In the genomic region with DNA sequence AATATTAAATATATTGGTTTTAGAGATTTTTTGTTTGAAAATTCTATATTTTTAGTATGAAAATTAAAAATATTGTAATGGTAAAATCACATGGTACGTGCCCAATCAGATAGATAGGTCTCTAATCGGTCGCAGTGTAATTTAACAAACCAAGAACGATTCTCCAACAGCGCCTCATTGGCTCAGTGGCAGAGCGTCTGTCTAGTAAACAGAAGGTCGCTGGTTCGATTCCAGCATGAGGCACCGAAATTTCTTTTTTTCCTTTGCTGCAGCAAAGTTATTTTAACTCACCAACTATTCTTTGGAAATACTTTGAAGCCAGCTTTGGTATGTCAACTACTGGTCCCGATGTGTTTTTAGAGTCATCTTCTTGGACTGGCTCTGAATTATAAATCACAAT, we compare ENCODE assay signal across 5 worm cellular contexts.
TF ChIP-seq lines count a peak whose summit lies in the region.

No protein-coding gene starts in this region.

TF ChIP-seq in whole organism, L1 larva, 84 proteins besides CTCF, POLR2A, EP300 and RAD21 (continues in another document):
- TF ChIP-seq tbx-2 (tag; optimal IDR thresholded peaks at IDR 0.05; lab: Kevin White, UChicago): no peak
- peak; percentile 73 for TF ChIP-seq C16A3.4 (tag; optimal IDR thresholded peaks at IDR 0.05; lab: Kevin White, UChicago)
- TF ChIP-seq swsn-7 (tag; optimal IDR thresholded peaks at IDR 0.05; lab: Kevin White, UChicago): peak; percentile 30
- TF ChIP-seq nhr-20 (tag; optimal IDR thresholded peaks at IDR 0.05; lab: Kevin White, UChicago): peak; percentile 44
- TF ChIP-seq fos-1 (tag; optimal IDR thresholded peaks at IDR 0.05; lab: Kevin White, UChicago): no peak
- TF ChIP-seq nhr-11 (tag; optimal IDR thresholded peaks at IDR 0.05; lab: Kevin White, UChicago): no peak
- no peak for TF ChIP-seq lin-13 (GFP tag; optimal IDR thresholded peaks at IDR 0.05; lab: Kevin White, UChicago)
- no peak for TF ChIP-seq isw-1 (GFP tag; IDR thresholded peaks at IDR 0.05; lab: Robert Waterston, UW)
- no peak for TF ChIP-seq C34B4.2 (tag; optimal IDR thresholded peaks at IDR 0.05; lab: Kevin White, UChicago)
- TF ChIP-seq unc-62 (GFP tag; optimal IDR thresholded peaks at IDR 0.05; lab: Kevin White, UChicago): no peak
- TF ChIP-seq nhr-237 (tag; optimal IDR thresholded peaks at IDR 0.05; lab: Kevin White, UChicago): no peak
- no peak for TF ChIP-seq unc-30 (tag; optimal IDR thresholded peaks at IDR 0.05; lab: Kevin White, UChicago)
- no peak for TF ChIP-seq aly-2 (tag; optimal IDR thresholded peaks at IDR 0.05; lab: Kevin White, UChicago)
- TF ChIP-seq alr-1 (tag; optimal IDR thresholded peaks at IDR 0.05; lab: Kevin White, UChicago; ENCODE audit: borderline replicate concordance): no peak
- no peak for TF ChIP-seq fkh-10 (GFP tag; optimal IDR thresholded peaks at IDR 0.05; lab: Kevin White, UChicago)
- peak; percentile 47 for TF ChIP-seq unc-130 (tag; optimal IDR thresholded peaks at IDR 0.05; lab: Kevin White, UChicago)
- no peak for TF ChIP-seq nhr-12 (tag; optimal IDR thresholded peaks at IDR 0.05; lab: Kevin White, UChicago)
- TF ChIP-seq sup-37 (GFP tag; optimal IDR thresholded peaks at IDR 0.05; lab: Kevin White, UChicago): peak; percentile 2

TF ChIP-seq in whole organism, L3 larva, 47 proteins besides CTCF, POLR2A, EP300 and RAD21:
- no peak for TF ChIP-seq skn-1 (tag; optimal IDR thresholded peaks at IDR 0.05; lab: Kevin White, UChicago)
- no peak for TF ChIP-seq pqm-1 (tag; optimal IDR thresholded peaks at IDR 0.05; lab: Kevin White, UChicago)
- TF ChIP-seq nhr-43 (tag; optimal IDR thresholded peaks at IDR 0.05; lab: Kevin White, UChicago; ENCODE audit: poor library complexity, severe bottlenecking): peak; percentile 59
- TF ChIP-seq nfya-1 (tag; optimal IDR thresholded peaks at IDR 0.05; lab: Kevin White, UChicago; ENCODE audit: insufficient read depth): peak; percentile 53
- TF ChIP-seq elt-2 (tag; optimal IDR thresholded peaks at IDR 0.05; lab: Kevin White, UChicago): peak; percentile 33
- peak; percentile 34 for TF ChIP-seq hmg-11 (tag; optimal IDR thresholded peaks at IDR 0.05; lab: Kevin White, UChicago)
- peak; percentile 50 for TF ChIP-seq pha-4 (tag; optimal IDR thresholded peaks at IDR 0.05; lab: Kevin White, UChicago)
TF ChIP-seq in whole organism, L3 larva: peak in this region for 5.

TF ChIP-seq in whole organism, early embryonic, 17 proteins besides CTCF, POLR2A, EP300 and RAD21:
- TF ChIP-seq ceh-13 (GFP tag; optimal IDR thresholded peaks at IDR 0.05; lab: Kevin White, UChicago) (no peak), tbx-11 (GFP tag; IDR thresholded peaks at IDR 0.05; lab: Robert Waterston, UW) (peak; percentile 60; the same call in 1 of the 2 replicates), ets-7 (tag; optimal IDR thresholded peaks at IDR 0.05; lab: Kevin White, UChicago) (no peak), pes-1 (GFP tag; IDR thresholded peaks at IDR 0.05; lab: Robert Waterston, UW) (peak; percentile 78), F13C5.2 (tag; optimal IDR thresholded peaks at IDR 0.05; lab: Kevin White, UChicago) (no peak), flt-1 (GFP tag; IDR thresholded peaks at IDR 0.05; lab: Robert Waterston, UW) (peak; percentile 58), sea-1 (GFP tag; conservative IDR thresholded peaks at IDR 0.05; lab: Robert Waterston, UW) (0 out of 2 replicates have a peak, but pooled peaks have one; percentile 42), tbx-37 (GFP tag; conservative IDR thresholded peaks at IDR 0.05; lab: Robert Waterston, UW) (no peak), scrt-1 (GFP tag; IDR thresholded peaks at IDR 0.05; lab: Robert Waterston, UW) (0 out of 2 replicates have a peak, but pooled peaks have one; percentile 35), ceh-36 (tag; optimal IDR thresholded peaks at IDR 0.05; lab: Kevin White, UChicago) (no peak)

TF ChIP-seq in whole organism, midembryonic, 9 proteins besides CTCF, POLR2A, EP300 and RAD21:
- TF ChIP-seq ztf-23 (GFP tag; IDR thresholded peaks at IDR 0.05; lab: Robert Waterston, UW): peak; percentile 66
- no peak for TF ChIP-seq T22C8.4 (GFP tag; IDR thresholded peaks at IDR 0.05; lab: Robert Waterston, UW)
- no peak for TF ChIP-seq ref-1 (GFP tag; conservative IDR thresholded peaks at IDR 0.05; lab: Robert Waterston, UW)
- TF ChIP-seq klf-2 (GFP tag; conservative IDR thresholded peaks at IDR 0.05; lab: Robert Waterston, UW): 0 out of 2 replicates have a peak, but pooled peaks have one; percentile 41
- no peak for TF ChIP-seq ztf-29 (GFP tag; IDR thresholded peaks at IDR 0.05; lab: Robert Waterston, UW)
- no peak for TF ChIP-seq tab-1 (GFP tag; IDR thresholded peaks at IDR 0.05; lab: Robert Waterston, UW)
- no peak for TF ChIP-seq med-1 (GFP tag; optimal IDR thresholded peaks at IDR 0.05; lab: Kevin White, UChicago; ENCODE audit: insufficient read depth)
- TF ChIP-seq cog-1 (tag; optimal IDR thresholded peaks at IDR 0.05; lab: Kevin White, UChicago): no peak
- TF ChIP-seq flt-1 (GFP tag; IDR thresholded peaks at IDR 0.05; lab: Robert Waterston, UW): peak; percentile 87

TF ChIP-seq in whole organism, young adult, 124 proteins besides CTCF, POLR2A, EP300 and RAD21 (continues in another document):
- no peak for TF ChIP-seq nhr-27 (tag; optimal IDR thresholded peaks at IDR 0.05; lab: Kevin White, UChicago)
- TF ChIP-seq pbrm-1 (GFP tag; IDR thresholded peaks at IDR 0.05; lab: Robert Waterston, UW): peak; percentile 81
- peak; percentile 43; the same call in 1 of the 2 replicates for TF ChIP-seq nfyb-1 (GFP tag; IDR thresholded peaks at IDR 0.05; lab: Robert Waterston, UW)
- TF ChIP-seq lir-1 (GFP tag; conservative IDR thresholded peaks at IDR 0.05; lab: Robert Waterston, UW): 0 out of 2 replicates have a peak, but pooled peaks have one; percentile 19
- no peak for TF ChIP-seq F57C9.4 (tag; optimal IDR thresholded peaks at IDR 0.05; lab: Kevin White, UChicago)
- peak; percentile 63 for TF ChIP-seq dox-1 (GFP tag; IDR thresholded peaks at IDR 0.05; lab: Robert Waterston, UW)
- peak; percentile 77 for TF ChIP-seq D2030.7 (GFP tag; IDR thresholded peaks at IDR 0.05; lab: Robert Waterston, UW)
- no peak for TF ChIP-seq F22D6.2 (tag; optimal IDR thresholded peaks at IDR 0.05; lab: Kevin White, UChicago)
- no peak for TF ChIP-seq egl-18 (GFP tag; IDR thresholded peaks at IDR 0.05; lab: Robert Waterston, UW)
- peak; percentile 90 for TF ChIP-seq B0261.1 (tag; optimal IDR thresholded peaks at IDR 0.05; lab: Kevin White, UChicago)
- no peak for TF ChIP-seq Y67H2A.10 (GFP tag; conservative IDR thresholded peaks at IDR 0.05; lab: Robert Waterston, UW)
- TF ChIP-seq unc-62 (GFP tag; optimal IDR thresholded peaks at IDR 0.05; lab: Kevin White, UChicago): no peak
- peak; percentile 66; the same call in 1 of the 2 replicates for TF ChIP-seq Y56A3A.18 (GFP tag; IDR thresholded peaks at IDR 0.05; lab: Robert Waterston, UW)
- TF ChIP-seq sea-2 (GFP tag; IDR thresholded peaks at IDR 0.05; lab: Robert Waterston, UW): 0 out of 2 replicates have a peak, but pooled peaks have one; percentile 12
- no peak for TF ChIP-seq B0035.1 (tag; optimal IDR thresholded peaks at IDR 0.05; lab: Kevin White, UChicago)
- peak; percentile 25 for TF ChIP-seq ceh-79 (tag; optimal IDR thresholded peaks at IDR 0.05; lab: Kevin White, UChicago)
- TF ChIP-seq attf-5 (GFP tag; optimal IDR thresholded peaks at IDR 0.05; lab: Kevin White, UChicago): peak; percentile 36
- peak; percentile 35 for TF ChIP-seq ceh-27 (GFP tag; optimal IDR thresholded peaks at IDR 0.05; lab: Kevin White, UChicago)
- TF ChIP-seq unc-130 (GFP tag; optimal IDR thresholded peaks at IDR 0.05; lab: Kevin White, UChicago): peak; percentile 1
- TF ChIP-seq snpc-1.1 (tag; optimal IDR thresholded peaks at IDR 0.05; lab: Kevin White, UChicago; ENCODE audit: insufficient read depth): peak; percentile 62
- peak in 1 of 3 experiments; percentile 20 for TF ChIP-seq lin-35 (GFP tag; optimal IDR thresholded peaks at IDR 0.05; lab: Kevin White, UChicago)
- no peak for TF ChIP-seq ama-1 (optimal IDR thresholded peaks at IDR 0.05; lab: Kevin White, UChicago)
- TF ChIP-seq ama-1 (GFP tag; optimal IDR thresholded peaks at IDR 0.05; lab: Kevin White, UChicago): peak; percentile 30 to 57
- TF ChIP-seq ekl-4 (GFP tag; IDR thresholded peaks at IDR 0.05; lab: Robert Waterston, UW): 0 out of 2 replicates have a peak, but pooled peaks have one; percentile 58
- peak; percentile 39 for TF ChIP-seq hlh-12 (tag; optimal IDR thresholded peaks at IDR 0.05; lab: Kevin White, UChicago)
- TF ChIP-seq attf-6 (GFP tag; IDR thresholded peaks at IDR 0.05; lab: Robert Waterston, UW): 0 out of 2 replicates have a peak, but pooled peaks have one; percentile 40
- no peak for TF ChIP-seq lsy-27 (tag; optimal IDR thresholded peaks at IDR 0.05; lab: Kevin White, UChicago; ENCODE audit: borderline replicate concordance, insufficient read depth)
- TF ChIP-seq lin-54 (GFP tag; optimal IDR thresholded peaks at IDR 0.05; lab: Kevin White, UChicago): peak; percentile 43
- TF ChIP-seq nfya-2 (GFP tag; IDR thresholded peaks at IDR 0.05; lab: Robert Waterston, UW): no peak
- no peak for TF ChIP-seq lsl-1 (GFP tag; optimal IDR thresholded peaks at IDR 0.05; lab: Kevin White, UChicago)
- TF ChIP-seq zim-3 (tag; optimal IDR thresholded peaks at IDR 0.05; lab: Kevin White, UChicago): no peak
- TF ChIP-seq mes-4 (tag; optimal IDR thresholded peaks at IDR 0.05; lab: Kevin White, UChicago): peak; percentile 40
- TF ChIP-seq Y53G8AR.9 (GFP tag; conservative IDR thresholded peaks at IDR 0.05; lab: Robert Waterston, UW): no peak
- peak; percentile 27 for TF ChIP-seq chd-7 (tag; optimal IDR thresholded peaks at IDR 0.05; lab: Kevin White, UChicago)
- TF ChIP-seq hlh-26 (GFP tag; conservative IDR thresholded peaks at IDR 0.05; lab: Robert Waterston, UW): no peak
- no peak for TF ChIP-seq bed-2 (GFP tag; IDR thresholded peaks at IDR 0.05; lab: Robert Waterston, UW)
- TF ChIP-seq ztf-25 (GFP tag; IDR thresholded peaks at IDR 0.05; lab: Robert Waterston, UW): 0 out of 2 replicates have a peak, but pooled peaks have one; percentile 61
- TF ChIP-seq tlf-1 (GFP tag; optimal IDR thresholded peaks at IDR 0.05; lab: Kevin White, UChicago): no peak
- TF ChIP-seq somi-1 (GFP tag; optimal IDR thresholded peaks at IDR 0.05; lab: Kevin White, UChicago): peak; percentile 29
- TF ChIP-seq T07F8.4 (tag; optimal IDR thresholded peaks at IDR 0.05; lab: Kevin White, UChicago): peak; percentile 30
- peak; percentile 13 for TF ChIP-seq atf-7 (tag; optimal IDR thresholded peaks at IDR 0.05; lab: Kevin White, UChicago)
- no peak for TF ChIP-seq ceh-40 (GFP tag; IDR thresholded peaks at IDR 0.05; lab: Robert Waterston, UW)
- TF ChIP-seq tbp1 (GFP tag; optimal IDR thresholded peaks at IDR 0.05; lab: Kevin White, UChicago): peak; percentile 94
- peak; percentile 66 for TF ChIP-seq snpc-1.3 (tag; optimal IDR thresholded peaks at IDR 0.05; lab: Kevin White, UChicago; ENCODE audit: insufficient read depth)
- TF ChIP-seq K11D2.4 (GFP tag; IDR thresholded peaks at IDR 0.05; lab: Robert Waterston, UW): no peak
